Worm (Caenorhabditis elegans): ENCODE measurements around the gene irld-3.

Gene irld-3

DNA sequence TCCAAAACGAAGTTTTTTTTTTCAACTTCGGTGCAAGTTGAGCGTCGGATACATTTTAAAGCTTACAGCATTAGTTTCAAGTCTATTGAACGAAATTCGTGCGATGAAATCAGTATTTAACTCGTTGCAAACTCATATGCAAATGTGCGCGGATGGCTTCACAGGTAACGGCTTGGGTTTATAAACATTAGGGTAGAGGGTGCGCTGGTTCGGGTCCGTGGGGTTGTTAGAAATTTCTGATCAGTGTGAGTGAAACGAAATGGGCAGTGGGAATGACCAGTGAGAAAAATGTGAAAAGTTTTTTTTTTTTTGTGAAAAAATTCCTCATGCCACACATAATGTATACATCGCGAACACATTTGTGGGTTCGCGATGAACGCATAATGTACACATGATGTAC is 24.8 kb upstream of the irld-3 start:
- no peak for TF ChIP-seq hlh-6 (tag; optimal IDR thresholded peaks at IDR 0.05)
- TF ChIP-seq gmeb-2 (tag; optimal IDR thresholded peaks at IDR 0.05): no peak
- TF ChIP-seq ahr-1 (tag; optimal IDR thresholded peaks at IDR 0.05): no peak
- no peak for TF ChIP-seq sox-4 (tag; optimal IDR thresholded peaks at IDR 0.05)
- TF ChIP-seq ets-4 (tag; optimal IDR thresholded peaks at IDR 0.05): no peak
- no peak for TF ChIP-seq ttx-3 (tag; optimal IDR thresholded peaks at IDR 0.05)
- no peak for TF ChIP-seq dmd-4 (tag; optimal IDR thresholded peaks at IDR 0.05; ENCODE audit: borderline replicate concordance)
- no peak for TF ChIP-seq tbx-7 (tag; optimal IDR thresholded peaks at IDR 0.05)
- TF ChIP-seq ceh-19 (GFP tag; optimal IDR thresholded peaks at IDR 0.05): no peak
- TF ChIP-seq sdc-2 (tag; optimal IDR thresholded peaks at IDR 0.05): no peak
- no peak for TF ChIP-seq ama-1 (optimal IDR thresholded peaks at IDR 0.05)
- no peak for TF ChIP-seq nfya-1 (tag; optimal IDR thresholded peaks at IDR 0.05)
- TF ChIP-seq T23F11.4 (GFP tag; optimal IDR thresholded peaks at IDR 0.05): no peak
- no peak for TF ChIP-seq ref-2 (tag; optimal IDR thresholded peaks at IDR 0.05)
- no peak for TF ChIP-seq fkh-6 (tag; optimal IDR thresholded peaks at IDR 0.05)
- TF ChIP-seq pax-1 (tag; optimal IDR thresholded peaks at IDR 0.05): no peak
- TF ChIP-seq zip-5 (tag; optimal IDR thresholded peaks at IDR 0.05): no peak

- TF ChIP-seq ceh-34 (tag; optimal IDR thresholded peaks at IDR 0.05): no peak
Measured at ce11 chrV:3162299-3162698, 23.9 kb upstream of the irld-3 start.

DNA sequence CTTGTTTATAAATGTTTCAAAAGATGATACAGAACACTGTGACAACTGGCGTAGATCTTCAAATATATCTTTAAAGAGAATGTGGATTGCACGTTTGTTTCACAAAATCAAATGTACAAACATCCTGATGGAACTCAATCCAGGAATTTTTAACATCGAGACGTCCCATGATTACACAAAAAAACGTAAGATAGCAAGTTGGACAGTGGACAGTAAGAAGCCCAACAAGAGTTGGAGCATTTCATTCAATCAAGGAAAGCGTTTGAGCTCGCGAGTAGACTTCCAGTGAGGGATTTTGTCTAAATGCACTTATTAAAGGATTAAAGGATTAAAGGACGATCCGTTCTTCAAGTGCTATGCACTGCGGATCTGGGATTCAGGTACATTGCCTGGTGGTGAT is 20.9 kb upstream of the irld-3 start, which contains the start of gene C36C5.12:
Gene C36C5.12 (minus strand): TSS at position 101 of the 400 bp plus-strand sequence.
- no peak for TF ChIP-seq ceh-6 (GFP tag; optimal IDR thresholded peaks at IDR 0.05)

- TF ChIP-seq syd-9 (tag; optimal IDR thresholded peaks at IDR 0.05) (no peak), unc-3 (GFP tag; conservative IDR thresholded peaks at IDR 0.05) (no peak), unc-3 (tag; optimal IDR thresholded peaks at IDR 0.05) (no peak), sox-2 (GFP tag; IDR thresholded peaks at IDR 0.05) (no peak), ceh-45 (GFP tag; IDR thresholded peaks at IDR 0.05) (no peak), hlh-6 (tag; optimal IDR thresholded peaks at IDR 0.05) (no peak), elt-4 (tag; optimal IDR thresholded peaks at IDR 0.05) (no peak), lin-11 (tag; optimal IDR thresholded peaks at IDR 0.05) (no peak), fax-1 (tag; optimal IDR thresholded peaks at IDR 0.05) (no peak), che-1 (tag; optimal IDR thresholded peaks at IDR 0.05) (no peak), fkh-6 (tag; optimal IDR thresholded peaks at IDR 0.05) (no peak), C08G9.2 (tag; optimal IDR thresholded peaks at IDR 0.05) (no peak), pag-3 (tag; optimal IDR thresholded peaks at IDR 0.05; ENCODE audit: borderline replicate concordance) (no peak), pax-1 (tag; optimal IDR thresholded peaks at IDR 0.05) (no peak), ceh-19 (GFP tag; optimal IDR thresholded peaks at IDR 0.05) (no peak), sox-4 (tag; optimal IDR thresholded peaks at IDR 0.05) (no peak), K09A11.1 (tag; optimal IDR thresholded peaks at IDR 0.05; ENCODE audit: insufficient read depth) (no peak), ceh-31 (tag; optimal IDR thresholded peaks at IDR 0.05) (no peak), mec-3 (tag; optimal IDR thresholded peaks at IDR 0.05; ENCODE audit: borderline replicate concordance) (no peak), odd-2 (tag; optimal IDR thresholded peaks at IDR 0.05) (no peak), elt-2 (tag; optimal IDR thresholded peaks at IDR 0.05) (no peak)
Measured at ce11 chrV:3158379-3158778, 20.0 kb upstream of the irld-3 start.

DNA sequence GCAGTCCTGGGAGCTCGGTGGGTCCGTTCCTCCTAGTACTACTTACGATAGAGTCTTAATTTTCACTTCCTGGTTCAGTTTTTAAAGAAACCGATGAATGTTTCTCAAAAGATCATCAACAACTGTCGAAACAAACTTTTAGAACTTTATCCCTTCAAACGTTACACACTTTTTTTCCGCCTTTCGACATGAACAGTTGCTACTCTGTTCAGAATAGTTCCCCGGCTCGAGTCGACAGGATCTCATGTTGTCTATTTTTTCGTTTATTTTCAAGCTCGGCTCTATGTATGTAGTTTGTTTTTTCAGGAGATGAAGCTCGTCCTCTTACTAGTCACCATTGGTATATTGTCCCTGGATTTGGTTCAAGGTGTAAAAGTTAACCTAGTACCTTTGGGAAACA is 18.4 kb upstream of the irld-3 start, which contains the start of gene exh-1:
Gene exh-1 (plus strand): TSS at position 301 of the 400 bp plus-strand sequence.
- TF ChIP-seq T23F11.4 (GFP tag; optimal IDR thresholded peaks at IDR 0.05) (no peak), lim-6 (tag; optimal IDR thresholded peaks at IDR 0.05) (no peak), ets-4 (tag; optimal IDR thresholded peaks at IDR 0.05) (no peak), fax-1 (tag; optimal IDR thresholded peaks at IDR 0.05) (no peak), sox-4 (tag; optimal IDR thresholded peaks at IDR 0.05) (no peak), unc-86 (tag; optimal IDR thresholded peaks at IDR 0.05) (no peak), npax-4 (tag; optimal IDR thresholded peaks at IDR 0.05) (no peak), odd-2 (tag; optimal IDR thresholded peaks at IDR 0.05) (no peak), ceh-24 (tag; optimal IDR thresholded peaks at IDR 0.05) (no peak), pqm-1 (tag; optimal IDR thresholded peaks at IDR 0.05) (no peak), ceh-18 (tag; optimal IDR thresholded peaks at IDR 0.05) (no peak), ref-2 (tag; optimal IDR thresholded peaks at IDR 0.05) (no peak), mec-3 (tag; optimal IDR thresholded peaks at IDR 0.05; ENCODE audit: borderline replicate concordance) (no peak), lin-11 (tag; optimal IDR thresholded peaks at IDR 0.05) (no peak), sox-2 (GFP tag; IDR thresholded peaks at IDR 0.05) (no peak), ceh-34 (tag; optimal IDR thresholded peaks at IDR 0.05) (no peak), ttx-3 (tag; optimal IDR thresholded peaks at IDR 0.05) (no peak), K09A11.1 (tag; optimal IDR thresholded peaks at IDR 0.05; ENCODE audit: insufficient read depth) (no peak), hlh-6 (tag; optimal IDR thresholded peaks at IDR 0.05) (no peak)
